Fruit fly (Drosophila melanogaster): Measurements from ENCODE around the gene Roc1a.

The Roc1a gene

dm6 chrX:696064-696463, 49.0 kb downstream of the Roc1a start (continued):
- TF ChIP-seq CG6854 (GFP tag; optimal IDR thresholded peaks at IDR 0.05) (no peak), CG2120 (GFP tag; optimal IDR thresholded peaks at IDR 0.05) (no peak), CG6765 (GFP tag; optimal IDR thresholded peaks at IDR 0.05) (no peak), rib (GFP tag; IDR thresholded peaks at IDR 0.05) (no peak), CG12236 (GFP tag; optimal IDR thresholded peaks at IDR 0.05) (no peak), CG12391 (tag; optimal IDR thresholded peaks at IDR 0.05) (peak; percentile 35), tgo (GFP tag; IDR thresholded peaks at IDR 0.05) (no peak), Ravus (GFP tag; IDR thresholded peaks at IDR 0.05) (no peak), salm (tag; optimal IDR thresholded peaks at IDR 0.05) (no peak), org-1 (GFP tag; optimal IDR thresholded peaks at IDR 0.05) (no peak), fu2 (GFP tag; optimal IDR thresholded peaks at IDR 0.05) (no peak), ind (GFP tag; optimal IDR thresholded peaks at IDR 0.05) (no peak), CG7963 (GFP tag; IDR thresholded peaks at IDR 0.05; ENCODE audit: partially characterized antibody) (no peak), Mes4 (GFP tag; optimal IDR thresholded peaks at IDR 0.05) (no peak), Hr3 (GFP tag; optimal IDR thresholded peaks at IDR 0.05) (no peak), crol (GFP tag; IDR thresholded peaks at IDR 0.05) (no peak), CG8478 (optimal IDR thresholded peaks at IDR 0.05) (no peak), CG10321 (GFP tag; IDR thresholded peaks at IDR 0.05) (no peak), nom (GFP tag; optimal IDR thresholded peaks at IDR 0.05) (no peak), CG14860 (GFP tag; IDR thresholded peaks at IDR 0.05; ENCODE audit: partially characterized antibody) (no peak), nerfin-1 (tag; optimal IDR thresholded peaks at IDR 0.05) (no peak), mirr (GFP tag; optimal IDR thresholded peaks at IDR 0.05) (no peak), Side (GFP tag; optimal IDR thresholded peaks at IDR 0.05) (no peak), GATAe (GFP tag; conservative IDR thresholded peaks at IDR 0.05) (no peak), CG10565 (GFP tag; optimal IDR thresholded peaks at IDR 0.05) (no peak), row (GFP tag; IDR thresholded peaks at IDR 0.05) (peak; percentile 24; the same call in 1 of the 3 replicates), CG18476 (GFP tag; optimal IDR thresholded peaks at IDR 0.05) (no peak), CG3407 (GFP tag; optimal IDR thresholded peaks at IDR 0.05) (no peak), CG6813 (GFP tag; optimal IDR thresholded peaks at IDR 0.05) (no peak), Abd-B (GFP tag; optimal IDR thresholded peaks at IDR 0.05) (no peak), CG1024 (GFP tag; IDR thresholded peaks at IDR 0.05) (no peak), maf-S (GFP tag; optimal IDR thresholded peaks at IDR 0.05) (no peak), CG17361 (GFP tag; IDR thresholded peaks at IDR 0.05) (no peak), sna (GFP tag; IDR thresholded peaks at IDR 0.05; ENCODE audit: partially characterized antibody) (no peak), Elba2 (GFP tag; optimal IDR thresholded peaks at IDR 0.05) (no peak), ewg (GFP tag; optimal IDR thresholded peaks at IDR 0.05) (no peak), Dbx (GFP tag; IDR thresholded peaks at IDR 0.05) (no peak), dmrt11E (tag; optimal IDR thresholded peaks at IDR 0.05) (peak; percentile 58), Dp (GFP tag; optimal IDR thresholded peaks at IDR 0.05) (no peak), CG14965 (GFP tag; optimal IDR thresholded peaks at IDR 0.05; ENCODE audit: borderline replicate concordance) (no peak), nmo (GFP tag; optimal IDR thresholded peaks at IDR 0.05) (peak; percentile 32), sens (GFP tag) (peak; percentile 86), eyg (GFP tag; optimal IDR thresholded peaks at IDR 0.05) (no peak), CG2199 (GFP tag; IDR thresholded peaks at IDR 0.05) (no peak), Fer2 (tag; optimal IDR thresholded peaks at IDR 0.05) (no peak), inv (GFP tag; IDR thresholded peaks at IDR 0.05; ENCODE audit: partially characterized antibody) (no peak), CG13287 (GFP tag; IDR thresholded peaks at IDR 0.05; ENCODE audit: partially characterized antibody) (no peak), Oli (tag; optimal IDR thresholded peaks at IDR 0.05) (no peak), HLH3B (GFP tag; IDR thresholded peaks at IDR 0.05) (no peak), Gsc (GFP tag; IDR thresholded peaks at IDR 0.05) (no peak), seq (GFP tag; IDR thresholded peaks at IDR 0.05) (no peak), Camta (GFP tag; optimal IDR thresholded peaks at IDR 0.05) (no peak)
